Fruit fly (Drosophila melanogaster) whole organism, embryonic: ENCODE results near the gene Dhdds.
A peak's percentile ranks its signal among the peaks of the same experiment; 100 is the strongest.

ENCODE experiments used
- Atf6 ChIP-seq: fragments of 200-800 bp; sonication (Bioruptor generic); IDR thresholded peaks from 2 replicates; pipeline ENCODE4 v1.3.6; 2022; ENCODE audit warnings: missing biosample characterization, missing genetic modification characterization
- CG10321 ChIP-seq: fragments of 200-800 bp; sonication (Bioruptor generic); IDR thresholded peaks from 2 replicates; pipeline ENCODE4 v1.3.6; 2022; ENCODE audit warnings: missing biosample characterization, missing genetic modification characterization
- CG10543 ChIP-seq: fragments of 200-800 bp; sonication (Bioruptor generic); optimal IDR thresholded peaks from 3 replicates; lab custom pipeline; 2017; ENCODE audit warnings: missing biosample characterization, mild to moderate bottlenecking, missing genetic modification characterization, moderate library complexity
- CG10654 ChIP-seq: fragments of 200-800 bp; sonication (Bioruptor generic); optimal IDR thresholded peaks from 2 replicates; lab custom pipeline; 2016; ENCODE audit warnings: missing biosample characterization, missing genetic modification characterization
- CG11398 ChIP-seq: fragments of 200-800 bp; sonication (Bioruptor generic); optimal IDR thresholded peaks from 2 replicates; lab custom pipeline; 2016; ENCODE audit warnings: missing biosample characterization, missing genetic modification characterization
- CG12071 ChIP-seq: fragments of 200-800 bp; sonication (Bioruptor generic); optimal IDR thresholded peaks from 3 replicates; lab custom pipeline; 2018; ENCODE audit warnings: missing biosample characterization, mild to moderate bottlenecking, missing genetic modification characterization
- CG12659 ChIP-seq: fragments of 200-800 bp; sonication (Bioruptor generic); optimal IDR thresholded peaks from 3 replicates; lab custom pipeline; 2017; ENCODE audit warnings: mild to moderate bottlenecking, missing biosample characterization, missing genetic modification reagents, missing genetic modification characterization
- CG1602 ChIP-seq: fragments of 200-800 bp; sonication (Bioruptor generic); optimal IDR thresholded peaks from 3 replicates; lab custom pipeline; 2016; ENCODE audit warnings: missing biosample characterization, missing genetic modification characterization
- CG16863 ChIP-seq: fragments of 200-800 bp; sonication (Bioruptor generic); optimal IDR thresholded peaks from 3 replicates; lab custom pipeline; 2016; ENCODE audit warnings: missing biosample characterization, missing genetic modification characterization
- CG17612 ChIP-seq: fragments of 200-800 bp; sonication (Bioruptor generic); IDR thresholded peaks from 2 replicates; pipeline ENCODE4 v1.3.6; 2022; ENCODE audit warnings: missing biosample characterization, missing genetic modification characterization
- CG18599 ChIP-seq: fragments of 200-800 bp; sonication (Bioruptor generic); optimal IDR thresholded peaks from 3 replicates; lab custom pipeline; 2017; ENCODE audit warnings: missing biosample characterization, missing genetic modification characterization, mild to moderate bottlenecking, moderate library complexity, missing genetic modification reagents
- CG32767 ChIP-seq: fragments of 200-800 bp; sonication (Bioruptor generic); IDR thresholded peaks from 2 replicates; pipeline ENCODE4 v1.3.6; 2022; ENCODE audit warnings: missing biosample characterization, missing genetic modification characterization
- CG33213 ChIP-seq: fragments of 200-800 bp; sonication (Bioruptor generic); optimal IDR thresholded peaks from 3 replicates; lab custom pipeline; 2016; ENCODE audit warnings: missing biosample characterization, missing genetic modification characterization
- CG3995 ChIP-seq: fragments of 200-800 bp; sonication (Bioruptor generic); optimal IDR thresholded peaks from 3 replicates; lab custom pipeline; 2016; ENCODE audit warnings: missing biosample characterization, missing genetic modification characterization
- CG4424 ChIP-seq: fragments of 200-800 bp; sonication (Bioruptor generic); optimal IDR thresholded peaks from 3 replicates; lab custom pipeline; 2016; ENCODE audit warnings: missing biosample characterization, missing genetic modification characterization
- CG6791 ChIP-seq: fragments of 200-800 bp; sonication (Bioruptor generic); IDR thresholded peaks from 3 replicates; pipeline ENCODE4 v1.3.6; 2022; ENCODE audit warnings: missing biosample characterization, missing genetic modification characterization; ENCODE audit not compliant: partially characterized antibody
- CTCF ChIP-seq: fragments of 200-800 bp; sonication (Bioruptor generic); optimal IDR thresholded peaks from 2 replicates; lab custom pipeline; 2017; ENCODE audit warnings: missing biosample characterization, mild to moderate bottlenecking, missing genetic modification characterization, moderate library complexity
- CrebB ChIP-seq: fragments of 200-800 bp; sonication (Bioruptor generic); optimal IDR thresholded peaks from 3 replicates; lab custom pipeline; 2018; ENCODE audit warnings: missing biosample characterization, mild to moderate bottlenecking, missing genetic modification characterization
- H15 ChIP-seq: fragments of 200-800 bp; sonication (Bioruptor generic); IDR thresholded peaks from 3 replicates; pipeline ENCODE4 v1.3.6; 2022; ENCODE audit warnings: missing biosample characterization, missing genetic modification characterization
- HmgZ ChIP-seq: fragments of 200-800 bp; sonication (Bioruptor generic); optimal IDR thresholded peaks from 2 replicates; lab custom pipeline; 2018; ENCODE audit warnings: missing biosample characterization, mild to moderate bottlenecking, missing genetic modification characterization
- Hmx ChIP-seq: fragments of 200-800 bp; sonication (Bioruptor generic); optimal IDR thresholded peaks from 2 replicates; lab custom pipeline; 2016; ENCODE audit warnings: missing biosample characterization, missing genetic modification characterization
- Mad ChIP-seq: fragments of 200-800 bp; sonication (Bioruptor generic); optimal IDR thresholded peaks from 2 replicates; lab custom pipeline; 2016; ENCODE audit warnings: missing biosample characterization, missing genetic modification characterization
- NC2α ChIP-seq: fragments of 200-800 bp; sonication (Bioruptor generic); optimal IDR thresholded peaks from 2 replicates; lab custom pipeline; 2016; ENCODE audit warnings: missing biosample characterization, missing genetic modification characterization
- PHDP ChIP-seq: fragments of 200-800 bp; sonication (Bioruptor generic); optimal IDR thresholded peaks from 3 replicates; lab custom pipeline; 2018; ENCODE audit warnings: missing biosample characterization, mild to moderate bottlenecking, missing genetic modification characterization, moderate library complexity
- Ravus ChIP-seq: fragments of 200-800 bp; sonication (Bioruptor generic); IDR thresholded peaks from 2 replicates; pipeline ENCODE4 v1.3.6; 2022; ENCODE audit warnings: missing biosample characterization, missing genetic modification characterization
- Rx ChIP-seq: fragments of 200-800 bp; sonication (Bioruptor generic); IDR thresholded peaks from 2 replicates; pipeline ENCODE4 v1.3.6; 2022; ENCODE audit warnings: missing biosample characterization, missing genetic modification characterization
- Sin3A ChIP-seq: fragments of >200 bp; optimal IDR thresholded peaks from 2 replicates; lab custom pipeline; 2018
- YL-1 ChIP-seq: fragments of 200-800 bp; sonication (Bioruptor generic); optimal IDR thresholded peaks from 3 replicates; lab custom pipeline; 2017; ENCODE audit warnings: missing biosample characterization, mild to moderate bottlenecking, missing genetic modification characterization
- ac ChIP-seq: fragments of 200-800 bp; sonication (Bioruptor generic); optimal IDR thresholded peaks from 3 replicates; lab custom pipeline; 2017; ENCODE audit warnings: missing biosample characterization, mild to moderate bottlenecking, missing genetic modification characterization
- al ChIP-seq: fragments of 200-800 bp; sonication (Bioruptor generic); IDR thresholded peaks from 2 replicates; pipeline ENCODE4 v1.3.6; 2022; ENCODE audit warnings: missing biosample characterization, missing genetic modification characterization
- cad ChIP-seq: fragments of >200 bp; optimal IDR thresholded peaks from 2 replicates; lab custom pipeline; 2017; ENCODE audit warnings: missing biosample characterization, missing genetic modification characterization
- caup ChIP-seq: fragments of 200-800 bp; sonication (Bioruptor generic); optimal IDR thresholded peaks from 3 replicates; lab custom pipeline; 2017; ENCODE audit warnings: missing biosample characterization, mild to moderate bottlenecking, missing genetic modification characterization, moderate library complexity; ENCODE audit not compliant: severe bottlenecking
- chif ChIP-seq, 2 experiments: fragments of 200-800 bp; sonication (Bioruptor generic); optimal IDR thresholded peaks; 3 replicates each; lab custom pipeline; 2016; ENCODE audit warnings: missing biosample characterization in 2 of 2, missing genetic modification characterization in 2 of 2
- chm ChIP-seq: fragments of 200-800 bp; sonication (Bioruptor generic); IDR thresholded peaks from 2 replicates; pipeline ENCODE4 v1.3.6; 2022; ENCODE audit warnings: missing biosample characterization, missing genetic modification characterization
- dan ChIP-seq: fragments of 200-800 bp; sonication (Bioruptor generic); IDR thresholded peaks from 2 replicates; pipeline ENCODE4 v1.3.6; 2022; ENCODE audit warnings: missing biosample characterization, missing genetic modification characterization
- ewg ChIP-seq: fragments of 200-800 bp; sonication (Bioruptor generic); optimal IDR thresholded peaks from 3 replicates; lab custom pipeline; 2017; ENCODE audit warnings: mild to moderate bottlenecking, missing biosample characterization, missing genetic modification reagents, missing genetic modification characterization
- gsb ChIP-seq: fragments of 200-800 bp; sonication (Bioruptor generic); IDR thresholded peaks from 2 replicates; pipeline ENCODE4 v1.3.6; 2022; ENCODE audit warnings: missing biosample characterization, missing genetic modification characterization
- gsb-n ChIP-seq: fragments of 200-800 bp; sonication (Bioruptor generic); optimal IDR thresholded peaks from 3 replicates; lab custom pipeline; 2018; ENCODE audit warnings: missing biosample characterization, mild to moderate bottlenecking, missing genetic modification characterization
- ham ChIP-seq: fragments of 200-800 bp; sonication (Bioruptor generic); IDR thresholded peaks from 2 replicates; pipeline ENCODE4 v1.3.6; 2022; ENCODE audit warnings: missing biosample characterization, missing genetic modification characterization
- kay ChIP-seq: fragments of 200-800 bp; sonication (Bioruptor generic); optimal IDR thresholded peaks from 2 replicates; lab custom pipeline; 2016; ENCODE audit warnings: missing biosample characterization, missing genetic modification characterization
- lola ChIP-seq, 3 experiments: fragments of >200 bp in 2 of 3; fragments of 200-800 bp in 1 of 3; sonication (Bioruptor generic) in 1 of 3; optimal IDR thresholded peaks; 2 replicates each; lab custom pipeline; 2017 to 2019; ENCODE audit warnings: missing biosample characterization in 3 of 3, missing genetic modification characterization in 3 of 3, mild to moderate bottlenecking in 1 of 3, moderate library complexity in 1 of 3
- oc ChIP-seq: fragments of 200-800 bp; sonication (Bioruptor generic); optimal IDR thresholded peaks from 2 replicates; lab custom pipeline; 2018; ENCODE audit warnings: missing biosample characterization, mild to moderate bottlenecking, missing genetic modification characterization, moderate library complexity
- pb ChIP-seq: fragments of 200-800 bp; sonication (Bioruptor generic); optimal IDR thresholded peaks from 3 replicates; lab custom pipeline; 2016; ENCODE audit warnings: missing biosample characterization, missing genetic modification characterization
- pnt ChIP-seq: fragments of 200-800 bp; sonication (Bioruptor generic); optimal IDR thresholded peaks from 3 replicates; lab custom pipeline; 2016; ENCODE audit warnings: missing biosample characterization, missing genetic modification characterization
- psq ChIP-seq: fragments of 200-800 bp; sonication (Bioruptor generic); optimal IDR thresholded peaks from 2 replicates; lab custom pipeline; 2017; ENCODE audit warnings: missing biosample characterization, missing genetic modification characterization
- sc ChIP-seq, 3 experiments: fragments of >200 bp in 2 of 3; fragments of 200-800 bp in 1 of 3; sonication (Bioruptor generic) in 1 of 3; optimal IDR thresholded peaks; 2 replicates in 2 of 3; 3 replicates in 1 of 3; lab custom pipeline; 2017; ENCODE audit warnings: mild to moderate bottlenecking in 1 of 3, missing biosample characterization in 1 of 3, missing genetic modification characterization in 1 of 3, missing genetic modification reagents in 1 of 3
- ssp ChIP-seq: fragments of 200-800 bp; sonication (Bioruptor generic); IDR thresholded peaks from 2 replicates; pipeline ENCODE4 v1.3.6; 2022; ENCODE audit warnings: missing biosample characterization, missing genetic modification characterization
- tx ChIP-seq: fragments of 200-800 bp; sonication (Bioruptor generic); optimal IDR thresholded peaks from 2 replicates; lab custom pipeline; 2016; ENCODE audit warnings: missing biosample characterization, missing genetic modification characterization
- usp ChIP-seq: fragments of >200 bp; optimal IDR thresholded peaks from 2 replicates; lab custom pipeline; 2017; ENCODE audit warnings: missing biosample characterization, missing genetic modification characterization

Gene Dhdds

dm6 chrX:7937588-7938481, 4.7 kb upstream of the Dhdds start (continued):
- TF ChIP-seq CG10543 (GFP tag; lab: Kevin White, UChicago): peak; percentile 70
- TF ChIP-seq CG12659 (GFP tag; lab: Kevin White, UChicago): peak; percentile 79
- peak; percentile 86 for TF ChIP-seq pb (GFP tag; lab: Kevin White, UChicago)
- peak; percentile 9; the same call in 1 of the 2 replicates for TF ChIP-seq CG10321 (GFP tag; lab: Robert Waterston, UW)
- TF ChIP-seq gsb-n: peak; percentile 79
- TF ChIP-seq CG33213 (GFP tag; lab: Kevin White, UChicago): peak; percentile 58
- TF ChIP-seq Mad (GFP tag; lab: Kevin White, UChicago): peak; percentile 46
- TF ChIP-seq CG32767 (GFP tag; lab: Robert Waterston, UW): peak; percentile 68; the same call in 1 of the 2 replicates
- TF ChIP-seq CG10654: peak; percentile 72
- TF ChIP-seq CG4424: peak; percentile 87
- peak; percentile 89 for TF ChIP-seq CG16863 (GFP tag; lab: Kevin White, UChicago)
- peak; percentile 62 for TF ChIP-seq CG18599
- TF ChIP-seq cad (GFP tag; lab: Kevin White, UChicago): no peak
- no peak for TF ChIP-seq CG3995 (GFP tag; lab: Kevin White, UChicago)
- TF ChIP-seq CG12071 (GFP tag; lab: Kevin White, UChicago): peak; percentile 59
- peak; percentile 54; the same call in 1 of the 2 replicates for TF ChIP-seq chm
- TF ChIP-seq Sin3A (lab: Kevin White, UChicago): no peak
- TF ChIP-seq oc (tag; lab: Kevin White, UChicago): peak; percentile 77
- peak; percentile 32 for TF ChIP-seq ac (GFP tag; lab: Kevin White, UChicago)
- peak; percentile 76 for TF ChIP-seq CG11398 (GFP tag; lab: Kevin White, UChicago)
- TF ChIP-seq ewg (GFP tag; lab: Kevin White, UChicago): peak; percentile 80
- no peak for TF ChIP-seq sc (optimal IDR thresholded peaks at IDR 0.05; lab: Kevin White, UChicago)
- peak; percentile 88 for TF ChIP-seq sc (GFP tag; optimal IDR thresholded peaks at IDR 0.05; lab: Kevin White, UChicago)
- TF ChIP-seq H15 (GFP tag; lab: Robert Waterston, UW): peak; percentile 52; the same call in 1 of the 3 replicates
- peak; percentile 73 for TF ChIP-seq CG1602 (GFP tag; lab: Kevin White, UChicago)
- peak; percentile 86 to 92 for TF ChIP-seq chif (GFP tag; optimal IDR thresholded peaks at IDR 0.05; lab: Kevin White, UChicago)
- TF ChIP-seq CG17612 (GFP tag; lab: Robert Waterston, UW): no peak
- peak; percentile 78 for TF ChIP-seq NC2α (GFP tag; lab: Kevin White, UChicago)
- TF ChIP-seq YL-1 (GFP tag; lab: Kevin White, UChicago): peak; percentile 37
- peak; percentile 31 for TF ChIP-seq caup (GFP tag; lab: Kevin White, UChicago)
- peak; percentile 61 for TF ChIP-seq dan (GFP tag; lab: Robert Waterston, UW)
- TF ChIP-seq ssp: peak; percentile 61
- TF ChIP-seq gsb (GFP tag; lab: Robert Waterston, UW): no peak
- no peak for TF ChIP-seq CG6791 (GFP tag; lab: Robert Waterston, UW)
- peak; percentile 23; the same call in 1 of the 2 replicates for TF ChIP-seq Atf6
- no peak for TF ChIP-seq Hmx (GFP tag; lab: Kevin White, UChicago)
- peak; percentile 86 for TF ChIP-seq pnt (GFP tag; lab: Kevin White, UChicago)
- no peak for TF ChIP-seq al (GFP tag; lab: Robert Waterston, UW)
- peak; percentile 35 for TF ChIP-seq psq (GFP tag; lab: Kevin White, UChicago)
- peak; percentile 65; the same call in 1 of the 2 replicates for TF ChIP-seq Rx (GFP tag; lab: Robert Waterston, UW)
- peak; percentile 26 for TF ChIP-seq CTCF (GFP tag; lab: Kevin White, UChicago)
- TF ChIP-seq tx: peak; percentile 76
- peak; percentile 72 for TF ChIP-seq PHDP
- peak; percentile 2 for TF ChIP-seq CrebB
- no peak for TF ChIP-seq ham (GFP tag; lab: Robert Waterston, UW)
- TF ChIP-seq HmgZ (tag; lab: Kevin White, UChicago): no peak
- no peak for TF ChIP-seq usp (GFP tag; lab: Kevin White, UChicago)
- TF ChIP-seq Ravus (GFP tag; lab: Robert Waterston, UW): no peak
- peak in 1 of 3 experiments; percentile 92 for TF ChIP-seq lola (GFP tag; optimal IDR thresholded peaks at IDR 0.05; lab: Kevin White, UChicago)
- TF ChIP-seq kay (GFP tag; lab: Kevin White, UChicago): peak; percentile 33
